Worm (Caenorhabditis elegans): ENCODE measurements around the gene urm-1.

The urm-1 gene

DNA sequence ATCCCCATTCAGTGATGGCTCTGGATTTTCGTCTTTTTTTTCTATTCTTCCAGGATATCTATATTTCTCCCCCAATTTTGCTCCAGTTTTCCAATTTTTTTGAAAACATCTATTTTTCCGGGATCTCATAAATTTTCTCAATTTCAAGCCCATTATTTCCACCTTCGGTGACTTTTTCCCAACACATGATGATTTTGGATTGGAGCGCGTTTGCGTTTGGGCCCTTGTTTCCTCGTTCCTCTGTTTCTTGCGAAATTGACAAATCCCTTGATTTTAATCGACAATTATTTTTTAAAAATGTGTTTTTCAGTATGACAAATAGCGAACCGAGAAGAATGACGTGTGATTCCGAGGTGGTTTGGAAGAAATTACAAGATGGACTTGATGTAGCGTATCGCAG, 34.4 kb upstream of the urm-1 start, which contains the start of gene cul-1:
cul-1 (plus strand) TSS at position 311 of the 400 bp plus-strand sequence.
- no peak for TF ChIP-seq athp-1 (tag; optimal IDR thresholded peaks at IDR 0.05)
- TF ChIP-seq hlh-12 (tag; optimal IDR thresholded peaks at IDR 0.05) = no peak
- TF ChIP-seq fkh-3 (tag; optimal IDR thresholded peaks at IDR 0.05) = no peak
- 0 out of 2 replicates have a peak, but pooled peaks have one; percentile 24 for TF ChIP-seq mcd-1 (GFP tag; IDR thresholded peaks at IDR 0.05)
- no peak for TF ChIP-seq Y53G8AR.9 (GFP tag; conservative IDR thresholded peaks at IDR 0.05)
- peak; percentile 68; the same call in 1 of the 2 replicates for TF ChIP-seq cebp-1 (GFP tag; IDR thresholded peaks at IDR 0.05)
- TF ChIP-seq cebp-1 (tag; optimal IDR thresholded peaks at IDR 0.05) = peak; percentile 88

ce11 chrIII:10474945-10475344, 30.3 kb upstream of the urm-1 start, which contains the start of gene D2045.9:
Gene D2045.9, plus strand, starts transcription at chrIII:10475245.
- TF ChIP-seq ccch-3 (GFP tag; optimal IDR thresholded peaks at IDR 0.05) (no peak), B0019.2 (GFP tag; conservative IDR thresholded peaks at IDR 0.05) (no peak), T26A5.8 (tag; optimal IDR thresholded peaks at IDR 0.05) (no peak), nfya-2 (GFP tag; IDR thresholded peaks at IDR 0.05) (no peak), bed-1 (GFP tag; IDR thresholded peaks at IDR 0.05) (no peak), pbrm-1 (GFP tag; IDR thresholded peaks at IDR 0.05) (no peak), nfyb-1 (GFP tag; IDR thresholded peaks at IDR 0.05) (no peak), mcd-1 (GFP tag; IDR thresholded peaks at IDR 0.05) (no peak), lir-1 (GFP tag; conservative IDR thresholded peaks at IDR 0.05) (no peak), F33H1.4 (GFP tag; IDR thresholded peaks at IDR 0.05) (no peak), F52B5.7 (tag; optimal IDR thresholded peaks at IDR 0.05) (no peak), dpl-1 (GFP tag; optimal IDR thresholded peaks at IDR 0.05) (no peak), cebp-2 (GFP tag; IDR thresholded peaks at IDR 0.05) (no peak), madf-6 (GFP tag; IDR thresholded peaks at IDR 0.05) (no peak), somi-1 (GFP tag; optimal IDR thresholded peaks at IDR 0.05) (no peak), lin-35 (GFP tag; optimal IDR thresholded peaks at IDR 0.05) (no peak), B0035.1 (tag; optimal IDR thresholded peaks at IDR 0.05) (no peak), lin-54 (GFP tag; optimal IDR thresholded peaks at IDR 0.05) (no peak), him-1 (tag; optimal IDR thresholded peaks at IDR 0.05) (no peak)

DNA sequence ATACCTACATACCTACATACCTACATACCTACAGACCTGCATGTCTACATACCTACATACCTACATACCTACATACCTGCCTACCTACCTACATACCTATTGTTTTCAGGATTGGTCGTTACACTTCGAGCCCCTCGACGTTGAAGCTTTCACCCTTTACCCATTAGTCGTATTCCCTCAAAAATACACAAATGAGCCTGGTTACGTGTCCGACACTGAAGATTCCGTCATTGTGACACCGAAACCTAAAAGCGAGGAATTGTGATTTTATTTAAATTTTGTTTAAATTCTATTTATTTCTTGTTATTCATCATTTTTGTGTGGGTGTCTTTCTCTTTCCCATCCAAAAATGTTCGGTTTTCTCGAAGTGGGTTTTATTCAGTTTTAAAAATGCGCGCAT, 26.1 kb upstream of the urm-1 start, which contains the start of gene D2045.7:
D2045.7 (plus strand) TSS at position 301 of the 400 bp plus-strand sequence.
- no peak for TF ChIP-seq ztf-22 (GFP tag; optimal IDR thresholded peaks at IDR 0.05)
- no peak for TF ChIP-seq him-1 (tag; optimal IDR thresholded peaks at IDR 0.05)
- no peak for TF ChIP-seq ztf-3 (GFP tag; optimal IDR thresholded peaks at IDR 0.05)
- no peak for TF ChIP-seq gei-17 (GFP tag; optimal IDR thresholded peaks at IDR 0.05)
- no peak for TF ChIP-seq akir-1 (GFP tag; optimal IDR thresholded peaks at IDR 0.05)
- no peak for TF ChIP-seq tbp1 (GFP tag; optimal IDR thresholded peaks at IDR 0.05)

- TF ChIP-seq let-526 (GFP tag; IDR thresholded peaks at IDR 0.05) (no peak), nfya-2 (GFP tag; IDR thresholded peaks at IDR 0.05) (no peak), unc-62 (GFP tag; optimal IDR thresholded peaks at IDR 0.05) (no peak), pbrm-1 (GFP tag; IDR thresholded peaks at IDR 0.05) (no peak), ekl-4 (GFP tag; IDR thresholded peaks at IDR 0.05) (no peak), efl-1 (GFP tag; optimal IDR thresholded peaks at IDR 0.05) (no peak), Y56A3A.18 (GFP tag; IDR thresholded peaks at IDR 0.05) (no peak), rec-8 (tag; optimal IDR thresholded peaks at IDR 0.05) (no peak), ztf-28 (GFP tag; IDR thresholded peaks at IDR 0.05) (no peak), ceh-40 (GFP tag; IDR thresholded peaks at IDR 0.05) (no peak), atf-7 (tag; optimal IDR thresholded peaks at IDR 0.05) (no peak), lir-1 (GFP tag; conservative IDR thresholded peaks at IDR 0.05) (no peak), ama-1 (optimal IDR thresholded peaks at IDR 0.05) (no peak), ama-1 (GFP tag; optimal IDR thresholded peaks at IDR 0.05) (no peak), F57C9.4 (tag; optimal IDR thresholded peaks at IDR 0.05) (no peak), hsf-1 (GFP tag; IDR thresholded peaks at IDR 0.05) (no peak), nhr-80 (tag; optimal IDR thresholded peaks at IDR 0.05) (no peak), egl-18 (GFP tag; IDR thresholded peaks at IDR 0.05) (no peak)
These were observed 23.8 kb upstream of the urm-1 start for ce11 chrIII:10481497-10481896.
